Fruit fly (Drosophila melanogaster) whole organism, embryonic: Measurements from ENCODE around the gene UQCR-Q.

Experiments used
- CG11696 ChIP-seq: fragments of 200-800 bp; sonication (Bioruptor generic); IDR thresholded peaks from 2 replicates; pipeline ENCODE4 v1.3.6; 2022; ENCODE audit warnings: missing biosample characterization, missing genetic modification characterization
- CG12219 ChIP-seq: fragments of 200-800 bp; sonication (Bioruptor generic); optimal IDR thresholded peaks from 3 replicates; lab custom pipeline; 2018; ENCODE audit warnings: missing biosample characterization, mild to moderate bottlenecking, missing genetic modification characterization
- CG1233 ChIP-seq: fragments of 200-800 bp; sonication (Bioruptor generic); optimal IDR thresholded peaks from 4 replicates; lab custom pipeline; 2018; ENCODE audit warnings: missing biosample characterization, mild to moderate bottlenecking, missing genetic modification characterization
- CG14441 ChIP-seq: fragments of 200-800 bp; sonication (Bioruptor generic); IDR thresholded peaks from 2 replicates; pipeline ENCODE4 v1.3.6; 2022; ENCODE audit warnings: missing biosample characterization, missing genetic modification characterization
- CG14860 ChIP-seq: fragments of 200-800 bp; sonication (Bioruptor generic); IDR thresholded peaks from 3 replicates; pipeline ENCODE4 v1.3.6; 2022; ENCODE audit warnings: missing biosample characterization, missing genetic modification characterization; ENCODE audit not compliant: partially characterized antibody
- CG15514 ChIP-seq: fragments of 200-800 bp; sonication (Bioruptor generic); optimal IDR thresholded peaks from 3 replicates; lab custom pipeline; 2017; ENCODE audit warnings: missing biosample characterization, missing genetic modification characterization, mild to moderate bottlenecking, moderate library complexity, missing genetic modification reagents
- CG15696 ChIP-seq: fragments of 200-800 bp; sonication (Bioruptor generic); optimal IDR thresholded peaks from 2 replicates; lab custom pipeline; 2019; ENCODE audit warnings: missing biosample characterization, mild to moderate bottlenecking, missing genetic modification characterization, moderate library complexity
- CG17186 ChIP-seq: fragments of 200-800 bp; sonication (Bioruptor generic); optimal IDR thresholded peaks from 3 replicates; lab custom pipeline; 2017; ENCODE audit warnings: missing biosample characterization, missing genetic modification reagents, missing genetic modification characterization
- CG17385 ChIP-seq: fragments of 200-800 bp; sonication (Bioruptor generic); optimal IDR thresholded peaks from 3 replicates; lab custom pipeline; 2018; ENCODE audit warnings: missing biosample characterization, mild to moderate bottlenecking, missing genetic modification characterization
- CG17568 ChIP-seq: fragments of 200-800 bp; sonication (Bioruptor generic); optimal IDR thresholded peaks from 2 replicates; lab custom pipeline; 2018; ENCODE audit warnings: missing biosample characterization, mild to moderate bottlenecking, missing genetic modification characterization, moderate library complexity
- CG17612 ChIP-seq: fragments of 200-800 bp; sonication (Bioruptor generic); IDR thresholded peaks from 2 replicates; pipeline ENCODE4 v1.3.6; 2022; ENCODE audit warnings: missing biosample characterization, missing genetic modification characterization
- CG3995 ChIP-seq: fragments of 200-800 bp; sonication (Bioruptor generic); optimal IDR thresholded peaks from 3 replicates; lab custom pipeline; 2016; ENCODE audit warnings: missing biosample characterization, missing genetic modification characterization
- CG4404 ChIP-seq: fragments of 200-800 bp; sonication (Bioruptor generic); IDR thresholded peaks from 2 replicates; pipeline ENCODE4 v1.3.6; 2022; ENCODE audit warnings: missing biosample characterization, missing genetic modification characterization
- CG6272 ChIP-seq: fragments of 200-800 bp; sonication (Bioruptor generic); IDR thresholded peaks from 2 replicates; pipeline ENCODE4 v1.3.6; 2022; ENCODE audit warnings: missing biosample characterization, missing genetic modification characterization
- CG6683 ChIP-seq: fragments of 200-800 bp; sonication (Bioruptor generic); optimal IDR thresholded peaks from 2 replicates; lab custom pipeline; 2017; ENCODE audit warnings: missing biosample characterization, mild to moderate bottlenecking, missing genetic modification characterization, missing genetic modification reagents
- CG7839 ChIP-seq: fragments of 200-800 bp; sonication (Bioruptor generic); optimal IDR thresholded peaks from 3 replicates; lab custom pipeline; 2018; ENCODE audit warnings: missing biosample characterization, mild to moderate bottlenecking, missing genetic modification characterization, moderate library complexity
- Camta ChIP-seq: fragments of 200-800 bp; sonication (Bioruptor generic); optimal IDR thresholded peaks from 2 replicates; lab custom pipeline; 2016; ENCODE audit warnings: missing biosample characterization, missing genetic modification characterization
- Doc3 ChIP-seq: fragments of 200-800 bp; sonication (Bioruptor generic); IDR thresholded peaks from 3 replicates; pipeline ENCODE4 v1.3.6; 2022; ENCODE audit warnings: missing biosample characterization, missing genetic modification characterization; ENCODE audit not compliant: partially characterized antibody
- Fer1 ChIP-seq: fragments of 200-800 bp; sonication (Bioruptor generic); optimal IDR thresholded peaks from 2 replicates; lab custom pipeline; 2017; ENCODE audit warnings: missing biosample characterization, mild to moderate bottlenecking, missing genetic modification characterization
- GATAe ChIP-seq: fragments of 200-800 bp; sonication (Bioruptor generic); conservative IDR thresholded peaks from 2 replicates; pipeline ENCODE4 v1.3.6; 2022; ENCODE audit warnings: missing biosample characterization, missing genetic modification characterization
- H2.0 ChIP-seq: fragments of 200-800 bp; sonication (Bioruptor generic); IDR thresholded peaks from 2 replicates; pipeline ENCODE4 v1.3.6; 2022; ENCODE audit warnings: missing biosample characterization, missing genetic modification characterization
- Lhr ChIP-seq: fragments of 200-800 bp; sonication (Bioruptor generic); optimal IDR thresholded peaks from 3 replicates; lab custom pipeline; 2017; ENCODE audit warnings: mild to moderate bottlenecking, missing biosample characterization, missing genetic modification reagents, missing genetic modification characterization
- MESR4 ChIP-seq: fragments of 200-800 bp; sonication (Bioruptor generic); optimal IDR thresholded peaks from 2 replicates; lab custom pipeline; 2018; ENCODE audit warnings: missing biosample characterization, mild to moderate bottlenecking, missing genetic modification characterization, moderate library complexity
- Mrtf ChIP-seq: fragments of 200-800 bp; sonication (Bioruptor generic); IDR thresholded peaks from 3 replicates; pipeline ENCODE4 v1.3.6; 2022; ENCODE audit warnings: missing biosample characterization, missing genetic modification characterization
- Nf-YC ChIP-seq: fragments of 200-800 bp; optimal IDR thresholded peaks from 3 replicates; lab custom pipeline; 2019; ENCODE audit warnings: missing biosample characterization, mild to moderate bottlenecking, missing genetic modification characterization, moderate library complexity
- Side ChIP-seq: fragments of 200-800 bp; sonication (Bioruptor generic); optimal IDR thresholded peaks from 2 replicates; lab custom pipeline; 2016; ENCODE audit warnings: missing biosample characterization, missing genetic modification characterization
- Sry-δ ChIP-seq: fragments of 200-800 bp; sonication (Bioruptor generic); optimal IDR thresholded peaks from 2 replicates; lab custom pipeline; 2016; ENCODE audit warnings: missing biosample characterization, missing genetic modification characterization
- Trl ChIP-seq, 3 experiments: fragments of >200 bp in 2 of 3; fragments of 200-800 bp in 1 of 3; sonication (Bioruptor generic) in 1 of 3; optimal IDR thresholded peaks; 2 replicates in 1 of 3; 3 replicates in 2 of 3; lab custom pipeline; 2016 to 2017; ENCODE audit warnings: missing biosample characterization in 1 of 3, missing genetic modification characterization in 1 of 3
- Vsx1 ChIP-seq: fragments of 200-800 bp; sonication (Bioruptor generic); optimal IDR thresholded peaks from 2 replicates; lab custom pipeline; 2017; ENCODE audit warnings: missing biosample characterization, mild to moderate bottlenecking, missing genetic modification characterization, missing genetic modification reagents
- ash1 ChIP-seq: fragments of 200-800 bp; sonication (Bioruptor generic); optimal IDR thresholded peaks from 2 replicates; lab custom pipeline; 2018; ENCODE audit warnings: missing biosample characterization, mild to moderate bottlenecking, missing genetic modification characterization
- bsh ChIP-seq, 2 experiments: fragments of 200-800 bp; sonication (Bioruptor generic); optimal IDR thresholded peaks; 2 replicates each; lab custom pipeline; 2017 to 2018; ENCODE audit warnings: mild to moderate bottlenecking in 2 of 2, missing biosample characterization in 2 of 2, missing genetic modification characterization in 2 of 2, moderate library complexity in 1 of 2
- cwo ChIP-seq: fragments of 200-800 bp; sonication (Bioruptor generic); optimal IDR thresholded peaks from 3 replicates; lab custom pipeline; 2017; ENCODE audit warnings: missing biosample characterization, missing genetic modification characterization, mild to moderate bottlenecking, moderate library complexity, missing genetic modification reagents
- esg ChIP-seq: fragments of 200-800 bp; sonication (Bioruptor generic); conservative IDR thresholded peaks from 2 replicates; pipeline ENCODE4 v1.3.6; 2022; ENCODE audit warnings: missing biosample characterization, missing genetic modification characterization
- fd102C ChIP-seq: fragments of 200-800 bp; sonication (Bioruptor generic); optimal IDR thresholded peaks from 2 replicates; lab custom pipeline; 2018; ENCODE audit warnings: missing biosample characterization, mild to moderate bottlenecking, missing genetic modification characterization, moderate library complexity
- gro ChIP-seq: fragments of 200-800 bp; sonication (Bioruptor generic); optimal IDR thresholded peaks from 2 replicates; lab custom pipeline; 2016; ENCODE audit warnings: missing biosample characterization, missing genetic modification characterization
- gsb-n ChIP-seq: fragments of 200-800 bp; sonication (Bioruptor generic); optimal IDR thresholded peaks from 3 replicates; lab custom pipeline; 2018; ENCODE audit warnings: missing biosample characterization, mild to moderate bottlenecking, missing genetic modification characterization
- ken ChIP-seq: fragments of 200-800 bp; sonication (Bioruptor generic); IDR thresholded peaks from 3 replicates; pipeline ENCODE4 v1.3.6; 2022; ENCODE audit warnings: missing biosample characterization, missing genetic modification characterization
- lab ChIP-seq: fragments of 200-800 bp; sonication (Bioruptor generic); optimal IDR thresholded peaks from 3 replicates; lab custom pipeline; 2017; ENCODE audit warnings: missing biosample characterization, missing genetic modification characterization, mild to moderate bottlenecking, moderate library complexity, missing genetic modification reagents
- pb ChIP-seq: fragments of 200-800 bp; sonication (Bioruptor generic); optimal IDR thresholded peaks from 3 replicates; lab custom pipeline; 2016; ENCODE audit warnings: missing biosample characterization, missing genetic modification characterization
- pita ChIP-seq: fragments of 200-800 bp; sonication (Bioruptor generic); optimal IDR thresholded peaks from 2 replicates; lab custom pipeline; 2017; ENCODE audit warnings: missing biosample characterization, mild to moderate bottlenecking, missing genetic modification characterization
- psq ChIP-seq: fragments of 200-800 bp; sonication (Bioruptor generic); optimal IDR thresholded peaks from 2 replicates; lab custom pipeline; 2017; ENCODE audit warnings: missing biosample characterization, missing genetic modification characterization
- ro ChIP-seq: fragments of 200-800 bp; sonication (Bioruptor generic); IDR thresholded peaks from 2 replicates; pipeline ENCODE4 v1.3.6; 2022; ENCODE audit warnings: missing biosample characterization, missing genetic modification characterization
- salm ChIP-seq: fragments of 200-800 bp; sonication (Bioruptor generic); optimal IDR thresholded peaks from 2 replicates; lab custom pipeline; 2018; ENCODE audit warnings: missing biosample characterization, mild to moderate bottlenecking, missing genetic modification characterization
- sens-2 ChIP-seq: fragments of 200-800 bp; sonication (Bioruptor generic); IDR thresholded peaks from 2 replicates; pipeline ENCODE4 v1.3.6; 2022; ENCODE audit warnings: missing biosample characterization, missing genetic modification characterization
- sna ChIP-seq: fragments of 200-800 bp; sonication (Bioruptor generic); IDR thresholded peaks from 2 replicates; pipeline ENCODE4 v1.3.6; 2022; ENCODE audit warnings: missing biosample characterization, missing genetic modification characterization; ENCODE audit not compliant: partially characterized antibody
- so ChIP-seq: fragments of 200-800 bp; sonication (Bioruptor generic); IDR thresholded peaks from 3 replicates; pipeline ENCODE4 v1.3.6; 2022; ENCODE audit warnings: missing biosample characterization, missing genetic modification characterization
- stc ChIP-seq: fragments of 200-800 bp; sonication (Bioruptor generic); IDR thresholded peaks from 2 replicates; pipeline ENCODE4 v1.3.6; 2022; ENCODE audit warnings: missing biosample characterization, missing genetic modification characterization
- vnd ChIP-seq: fragments of 200-800 bp; sonication (Bioruptor generic); IDR thresholded peaks from 3 replicates; pipeline ENCODE4 v1.3.6; 2022; ENCODE audit warnings: missing biosample characterization, missing genetic modification characterization; ENCODE audit not compliant: partially characterized antibody
- wdn ChIP-seq: fragments of 200-800 bp; sonication (Bioruptor generic); IDR thresholded peaks from 2 replicates; pipeline ENCODE4 v1.3.6; 2022; ENCODE audit warnings: missing biosample characterization, missing genetic modification characterization

UQCR-Q gene

DNA sequence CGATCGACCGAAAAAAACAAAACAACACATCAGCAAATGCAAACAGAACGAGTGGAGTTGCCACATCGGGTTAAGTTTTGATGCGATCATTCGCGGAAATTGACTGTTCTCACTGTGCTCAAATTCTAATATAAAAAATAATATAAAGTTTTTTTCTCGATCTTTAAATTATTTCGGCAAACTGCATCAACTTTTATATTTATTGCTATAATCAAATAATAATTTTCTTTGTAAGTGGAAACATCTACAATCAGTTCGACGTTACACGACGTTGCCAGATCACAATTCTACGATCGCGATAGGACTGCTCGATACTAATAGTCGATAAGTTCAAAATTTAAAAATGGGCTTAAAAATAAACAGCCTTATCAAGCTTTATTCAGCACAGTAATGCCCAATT is 45.8 kb upstream of the UQCR-Q start, which contains the start of gene Gorab (continued):
- no peak for TF ChIP-seq ash1
- no peak for TF ChIP-seq pita (GFP tag; lab: Kevin White, UChicago)
- TF ChIP-seq Sry-δ (GFP tag; lab: Kevin White, UChicago), result peak; percentile 61
- peak; percentile 52 for TF ChIP-seq gsb-n (tag; lab: Kevin White, UChicago)
- no peak for TF ChIP-seq Trl (optimal IDR thresholded peaks at IDR 0.05; lab: Kevin White, UChicago)
- peak; percentile 4 for TF ChIP-seq Trl (GFP tag; optimal IDR thresholded peaks at IDR 0.05; lab: Kevin White, UChicago)
- peak; percentile 95 for TF ChIP-seq CG6272
- peak in 1 of 2 experiments; percentile 90 for TF ChIP-seq bsh (GFP tag; optimal IDR thresholded peaks at IDR 0.05; lab: Kevin White, UChicago)
- peak; percentile 86 for TF ChIP-seq CG15514 (GFP tag; lab: Kevin White, UChicago)
- peak; percentile 97 for TF ChIP-seq CG4404 (GFP tag; lab: Robert Waterston, UW)
- peak; percentile 33 for TF ChIP-seq CG17186 (GFP tag; lab: Kevin White, UChicago)
- peak; percentile 68 for TF ChIP-seq CG17385 (GFP tag; lab: Kevin White, UChicago)
- TF ChIP-seq lab (GFP tag; lab: Kevin White, UChicago), result peak; percentile 87
- peak; percentile 38 for TF ChIP-seq CG3995 (GFP tag; lab: Kevin White, UChicago)
- no peak for TF ChIP-seq Side (GFP tag; lab: Kevin White, UChicago)
- TF ChIP-seq H2.0 (GFP tag; lab: Robert Waterston, UW), result peak; percentile 95
- TF ChIP-seq CG6683 (GFP tag; lab: Kevin White, UChicago), result peak; percentile 28
- TF ChIP-seq Lhr (GFP tag; lab: Kevin White, UChicago), result peak; percentile 83
- peak; percentile 60 for TF ChIP-seq Fer1 (GFP tag; lab: Kevin White, UChicago)
- peak; percentile 55 for TF ChIP-seq psq
- peak; percentile 41 for TF ChIP-seq cwo (GFP tag; lab: Kevin White, UChicago)
- peak; percentile 87 for TF ChIP-seq ken (GFP tag; lab: Robert Waterston, UW)
- TF ChIP-seq CG14860, result peak; percentile 38; the same call in 1 of the 3 replicates
- peak; percentile 42; the same call in 1 of the 3 replicates for TF ChIP-seq Doc3
- TF ChIP-seq stc (GFP tag; lab: Robert Waterston, UW), result peak; percentile 90
- TF ChIP-seq sens-2 (GFP tag; lab: Robert Waterston, UW), result peak; percentile 76
- peak; percentile 86 for TF ChIP-seq CG15696
- TF ChIP-seq CG12219 (GFP tag; lab: Kevin White, UChicago), result peak; percentile 26
- TF ChIP-seq CG11696 (GFP tag; lab: Robert Waterston, UW), result peak; percentile 82
- no peak for TF ChIP-seq MESR4 (GFP tag; lab: Kevin White, UChicago)
- 0 out of 2 replicates have a peak, but pooled peaks have one; percentile 23 for TF ChIP-seq wdn (GFP tag; lab: Robert Waterston, UW)
- TF ChIP-seq Mrtf (GFP tag; lab: Robert Waterston, UW), result peak; percentile 93
- peak; percentile 85; the same call in 2 of the 3 replicates for TF ChIP-seq so (GFP tag; lab: Robert Waterston, UW)
- TF ChIP-seq Nf-YC (tag; lab: Kevin White, UChicago), result peak; percentile 67
- peak; percentile 68 for TF ChIP-seq CG17568 (GFP tag; lab: Kevin White, UChicago)
- peak; percentile 87 for TF ChIP-seq Vsx1
- TF ChIP-seq GATAe (GFP tag; lab: Robert Waterston, UW), result peak; percentile 79
- TF ChIP-seq salm (tag; lab: Kevin White, UChicago), result no peak
- TF ChIP-seq ro (GFP tag; lab: Robert Waterston, UW), result peak; percentile 89
- TF ChIP-seq CG14441 (GFP tag; lab: Robert Waterston, UW), result peak; percentile 97
- peak; percentile 91 for TF ChIP-seq CG7839 (tag; lab: Kevin White, UChicago)
- TF ChIP-seq pb, result no peak
- TF ChIP-seq gro (GFP tag; lab: Kevin White, UChicago), result peak; percentile 72
- peak; percentile 68 for TF ChIP-seq CG1233 (GFP tag; lab: Kevin White, UChicago)
- no peak for TF ChIP-seq fd102C (GFP tag; lab: Kevin White, UChicago)
- TF ChIP-seq esg (GFP tag; lab: Robert Waterston, UW), result peak; percentile 96
- peak; percentile 75 for TF ChIP-seq Camta (GFP tag; lab: Kevin White, UChicago)
- TF ChIP-seq sna (GFP tag; lab: Robert Waterston, UW), result no peak
- peak; percentile 83 for TF ChIP-seq CG17612 (GFP tag; lab: Robert Waterston, UW)
- TF ChIP-seq vnd (GFP tag; lab: Robert Waterston, UW), result no peak
